In the genomic region with DNA sequence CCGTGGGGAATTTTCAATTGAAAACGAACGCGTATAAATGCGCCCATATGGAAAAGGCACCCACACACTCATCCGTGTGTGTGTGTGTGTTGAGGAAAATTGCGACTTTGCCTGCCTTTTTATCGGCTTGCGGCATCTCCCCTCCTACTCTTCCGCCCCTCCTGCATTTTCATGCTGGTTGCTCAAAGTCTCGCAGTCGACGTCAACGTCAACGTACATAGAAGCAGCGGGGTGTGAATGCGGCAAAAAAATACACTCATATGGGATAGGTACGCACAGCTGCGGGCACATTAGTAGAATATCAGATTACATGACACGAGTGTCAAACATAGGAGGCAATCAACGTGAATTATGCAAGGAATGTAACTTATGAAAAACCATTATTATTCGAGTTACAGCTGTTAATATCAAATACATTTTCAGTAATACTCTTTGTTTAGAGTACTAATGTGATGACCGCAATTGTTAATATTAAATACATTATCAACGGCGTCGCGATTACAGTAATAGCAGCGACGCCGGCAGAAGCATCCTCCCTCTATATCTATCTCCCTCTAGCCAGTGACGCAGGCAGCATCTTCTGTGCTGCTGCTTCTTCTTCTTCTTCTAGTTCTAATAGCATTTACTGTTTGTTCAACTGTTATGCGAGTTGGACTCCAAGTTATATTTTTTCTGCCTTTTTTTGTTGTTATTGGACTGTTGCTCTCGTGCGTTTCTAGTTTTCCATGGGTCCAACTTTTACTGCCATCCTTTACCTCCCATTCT, we compare ENCODE assay signal across 1 fruit fly cellular context.
TF ChIP-seq lines count a peak whose summit lies in the region.

No protein-coding gene starts in this region.

TF ChIP-seq in whole organism, embryonic, 481 proteins besides CTCF, POLR2A, EP300 and RAD21 (continued from another document):
- peak; percentile 80; the same call in 2 of the 3 replicates for TF ChIP-seq gce (GFP tag; IDR thresholded peaks at IDR 0.05; lab: Robert Waterston, UW)
- TF ChIP-seq Six4 (GFP tag; optimal IDR thresholded peaks at IDR 0.05; lab: Kevin White, UChicago): peak; percentile 87
- TF ChIP-seq CG10431 (GFP tag; optimal IDR thresholded peaks at IDR 0.05; lab: Kevin White, UChicago): peak; percentile 59
- TF ChIP-seq CG3163 (GFP tag; optimal IDR thresholded peaks at IDR 0.05; lab: Kevin White, UChicago): peak; percentile 59
- TF ChIP-seq ssp (GFP tag; IDR thresholded peaks at IDR 0.05; lab: Robert Waterston, UW): peak; percentile 55; the same call in 1 of the 2 replicates
- peak; percentile 71 for TF ChIP-seq CG13296 (GFP tag; optimal IDR thresholded peaks at IDR 0.05; lab: Kevin White, UChicago)
- peak; percentile 78 for TF ChIP-seq gsb (GFP tag; IDR thresholded peaks at IDR 0.05; lab: Robert Waterston, UW)
- TF ChIP-seq Xbp1 (GFP tag; optimal IDR thresholded peaks at IDR 0.05; lab: Kevin White, UChicago): peak; percentile 90
- TF ChIP-seq sens-2 (GFP tag; IDR thresholded peaks at IDR 0.05; lab: Robert Waterston, UW): peak; percentile 82
- TF ChIP-seq NK7.1 (GFP tag; optimal IDR thresholded peaks at IDR 0.05; lab: Kevin White, UChicago): peak; percentile 67
- peak; percentile 70 for TF ChIP-seq zfh2 (GFP tag; optimal IDR thresholded peaks at IDR 0.05; lab: Kevin White, UChicago)
- TF ChIP-seq ci (GFP tag; IDR thresholded peaks at IDR 0.05; lab: Robert Waterston, UW): peak; percentile 95
- peak; percentile 52; the same call in 1 of the 3 replicates for TF ChIP-seq CG11560 (tag; IDR thresholded peaks at IDR 0.05; lab: Robert Waterston, UW)
- TF ChIP-seq CG4360 (GFP tag; IDR thresholded peaks at IDR 0.05; lab: Robert Waterston, UW): peak; percentile 70
- TF ChIP-seq YL-1 (GFP tag; optimal IDR thresholded peaks at IDR 0.05; lab: Kevin White, UChicago): peak; percentile 50
- TF ChIP-seq yki (optimal IDR thresholded peaks at IDR 0.05; lab: Kevin White, UChicago): peak; percentile 24
- TF ChIP-seq CG10543 (GFP tag; optimal IDR thresholded peaks at IDR 0.05; lab: Kevin White, UChicago): peak; percentile 11
- peak; percentile 87 for TF ChIP-seq onecut (GFP tag; IDR thresholded peaks at IDR 0.05; lab: Robert Waterston, UW)
- TF ChIP-seq CG17359 (tag; optimal IDR thresholded peaks at IDR 0.05; lab: Kevin White, UChicago): peak; percentile 95
- no peak for TF ChIP-seq Neu2 (GFP tag; optimal IDR thresholded peaks at IDR 0.05; lab: Kevin White, UChicago; ENCODE audit: borderline replicate concordance)
- peak; percentile 79 for TF ChIP-seq Jarid2 (GFP tag; optimal IDR thresholded peaks at IDR 0.05; lab: Kevin White, UChicago)
- peak; percentile 80 for TF ChIP-seq Atf6 (GFP tag; IDR thresholded peaks at IDR 0.05; lab: Robert Waterston, UW)
- TF ChIP-seq D19B (GFP tag; optimal IDR thresholded peaks at IDR 0.05; lab: Kevin White, UChicago): peak; percentile 61
- TF ChIP-seq Hr39 (optimal IDR thresholded peaks at IDR 0.05; lab: Kevin White, UChicago): no peak
